Fruit fly (Drosophila melanogaster) Kc167 (cell line): Measurements from ENCODE around the gene CG7564.

Experiments
- Myc ChIP-seq: fragments of >200 bp; optimal IDR thresholded peaks from 2 replicates; lab custom pipeline; 2017; ENCODE audit warnings: missing external identifiers
- Sin3A ChIP-seq: fragments of >200 bp; optimal IDR thresholded peaks from 2 replicates; lab custom pipeline; 2018; ENCODE audit warnings: missing external identifiers
- insv ChIP-seq: fragments of >200 bp; optimal IDR thresholded peaks from 3 replicates; lab custom pipeline; 2018; ENCODE audit warnings: missing external identifiers
- psq ChIP-seq: fragments of >200 bp; optimal IDR thresholded peaks from 2 replicates; lab custom pipeline; 2017; ENCODE audit warnings: missing external identifiers

dm6 chr3L:17465804-17466203 lies 48.3 kb upstream of the CG7564 start, which contains the start of gene QIL1:
- no peak for TF ChIP-seq Sin3A (lab: Kevin White, UChicago)
- no peak for TF ChIP-seq Myc
- TF ChIP-seq psq (lab: Kevin White, UChicago), result no peak
- no peak for TF ChIP-seq insv (lab: Kevin White, UChicago)
